Worm (Caenorhabditis elegans) whole organism, young adult: Measurements from ENCODE around the gene chtl-1.

Experiments used
- B0035.1 ChIP-seq: sonication (generic microtip); optimal IDR thresholded peaks from 2 replicates; lab custom pipeline; 2016; ENCODE audit warnings: missing genetic modification characterization, mild to moderate bottlenecking, missing compliant biosample characterization, missing genotype, missing genetic modification reagents
- ekl-4 ChIP-seq: fragments of 200-800 bp; sonication (Bioruptor generic); IDR thresholded peaks from 2 replicates; pipeline ENCODE4 v1.3.6; 2022; ENCODE audit warnings: missing genetic modification reagents, missing genetic modification characterization, missing compliant biosample characterization
- lin-26 ChIP-seq: fragments of 200-800 bp; sonication (Bioruptor generic); IDR thresholded peaks from 2 replicates; pipeline ENCODE4 v1.3.6; 2022; ENCODE audit warnings: missing genetic modification reagents, missing genetic modification characterization, missing compliant biosample characterization

DNA sequence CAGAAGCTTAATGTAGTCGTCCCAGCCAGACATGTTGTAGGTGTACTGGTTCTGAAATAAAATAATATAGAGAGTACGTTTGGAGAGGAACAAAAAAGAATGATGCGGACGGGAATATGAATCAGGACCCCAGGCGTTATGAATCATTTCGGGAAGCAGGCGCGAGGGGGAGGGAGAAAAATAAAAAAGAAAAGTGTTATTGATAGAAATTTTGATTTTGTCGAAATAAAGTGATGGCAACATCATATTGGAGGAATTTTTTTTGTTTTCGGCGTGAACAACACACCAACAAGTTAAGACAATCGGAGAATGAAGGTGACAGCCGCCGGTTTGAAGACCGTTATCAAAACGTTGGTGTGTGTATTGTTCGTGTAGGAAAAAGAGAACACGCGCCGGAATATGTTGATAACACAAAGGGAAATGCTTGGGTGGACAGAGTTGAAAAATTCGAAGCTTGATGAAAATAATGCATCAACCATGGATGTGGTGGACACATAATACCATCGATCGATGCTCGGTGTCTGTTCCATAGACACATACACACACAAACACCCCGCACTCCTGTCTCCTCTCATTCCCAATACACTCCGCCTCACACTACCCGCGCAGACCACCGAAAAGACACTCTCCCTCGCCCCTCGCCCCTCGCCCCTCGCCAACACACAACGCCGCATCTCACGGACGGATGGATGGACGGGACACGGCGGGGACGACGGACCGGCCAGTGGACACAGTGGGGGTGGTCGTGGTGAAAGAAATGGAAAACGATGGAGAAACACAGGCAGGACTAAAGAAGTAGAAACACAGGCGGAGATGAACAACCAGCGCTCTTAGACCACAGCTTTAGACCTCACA is 9.9 kb downstream of the chtl-1 start, which contains the start of gene pfn-2:
- 0 out of 2 replicates have a peak, but pooled peaks have one; percentile 35 for TF ChIP-seq ekl-4 (GFP tag; lab: Robert Waterston, UW)
- no peak for TF ChIP-seq B0035.1
- TF ChIP-seq lin-26 (GFP tag; lab: Robert Waterston, UW), result no peak
